Worm (Caenorhabditis elegans): Measurements from ENCODE around the gene Y69A2AR.31.

The Y69A2AR.31 gene

DNA sequence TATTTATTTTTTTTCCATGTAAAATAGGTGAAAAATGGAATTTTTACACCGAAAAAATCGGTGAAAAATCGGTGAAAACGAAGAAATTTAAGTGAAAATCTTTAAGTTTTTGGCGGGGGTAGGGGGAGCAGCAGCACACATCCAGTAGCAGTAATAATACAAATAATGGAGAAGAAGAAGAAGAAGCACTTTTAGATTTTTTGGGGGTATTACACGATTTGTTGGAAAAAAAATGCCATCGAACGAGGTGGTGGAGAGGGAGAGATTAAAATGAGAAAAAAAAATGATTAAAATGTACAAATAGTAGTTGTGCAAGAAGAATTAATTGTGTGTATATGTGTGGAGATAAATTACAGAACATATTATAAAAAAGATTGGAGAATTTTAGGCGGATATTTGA is 14.3 kb upstream of the Y69A2AR.31 start:
- TF ChIP-seq ztf-7 (tag; optimal IDR thresholded peaks at IDR 0.05), result no peak
- TF ChIP-seq nhr-237 (tag; optimal IDR thresholded peaks at IDR 0.05), result no peak
- TF ChIP-seq Y105C5A.15 (GFP tag; IDR thresholded peaks at IDR 0.05), result no peak
- no peak for TF ChIP-seq hlh-11 (tag; optimal IDR thresholded peaks at IDR 0.05)
- no peak for TF ChIP-seq D1046.2 (GFP tag; IDR thresholded peaks at IDR 0.05)
- TF ChIP-seq F26F4.8 (GFP tag; conservative IDR thresholded peaks at IDR 0.05), result no peak
- TF ChIP-seq ces-1 (GFP tag; optimal IDR thresholded peaks at IDR 0.05), result no peak
- TF ChIP-seq nhr-102 (tag; optimal IDR thresholded peaks at IDR 0.05), result no peak
- no peak for TF ChIP-seq zfp-2 (tag; optimal IDR thresholded peaks at IDR 0.05)
- no peak for TF ChIP-seq nhr-11 (tag; optimal IDR thresholded peaks at IDR 0.05)
- no peak for TF ChIP-seq gei-8 (GFP tag; optimal IDR thresholded peaks at IDR 0.05)
- TF ChIP-seq zfp-3 (GFP tag; conservative IDR thresholded peaks at IDR 0.05), result no peak
- TF ChIP-seq cey-2 (tag; optimal IDR thresholded peaks at IDR 0.05; ENCODE audit: borderline replicate concordance, insufficient read depth), result no peak
- TF ChIP-seq pqm-1 (tag; optimal IDR thresholded peaks at IDR 0.05), result no peak
- TF ChIP-seq ceh-32 (tag; optimal IDR thresholded peaks at IDR 0.05; ENCODE audit: poor library complexity), result no peak
- no peak for TF ChIP-seq nhr-76 (tag; optimal IDR thresholded peaks at IDR 0.05)
- TF ChIP-seq unc-62 (GFP tag; optimal IDR thresholded peaks at IDR 0.05 in 1 of 2), result no peak
- TF ChIP-seq unc-62 (tag; optimal IDR thresholded peaks at IDR 0.05), result no peak

ce11 chrIV:2677687-2678086 is 13.9 kb upstream of the Y69A2AR.31 start:
- TF ChIP-seq ama-1 (optimal IDR thresholded peaks at IDR 0.05) (no peak), tag-97 (GFP tag; IDR thresholded peaks at IDR 0.05) (no peak), mxl-2 (GFP tag; conservative IDR thresholded peaks at IDR 0.05) (no peak), ceh-20 (GFP tag; IDR thresholded peaks at IDR 0.05) (no peak), daf-16 (GFP tag; optimal IDR thresholded peaks at IDR 0.05) (no peak), daf-16 (tag; optimal IDR thresholded peaks at IDR 0.05) (no peak), ctbp-1 (GFP tag; IDR thresholded peaks at IDR 0.05) (no peak), dpl-1 (GFP tag; optimal IDR thresholded peaks at IDR 0.05) (peak; percentile 45), ZK546.5 (tag; optimal IDR thresholded peaks at IDR 0.05) (no peak), Y105C5A.15 (GFP tag; IDR thresholded peaks at IDR 0.05) (no peak), T20F7.1 (GFP tag; optimal IDR thresholded peaks at IDR 0.05) (peak; percentile 57), lin-38 (GFP tag; IDR thresholded peaks at IDR 0.05) (0 out of 2 replicates have a peak, but pooled peaks have one; percentile 3), F49E8.2 (tag; optimal IDR thresholded peaks at IDR 0.05; ENCODE audit: borderline replicate concordance) (no peak), Y48G9A.11 (GFP tag; IDR thresholded peaks at IDR 0.05) (peak; percentile 94), unc-130 (GFP tag; optimal IDR thresholded peaks at IDR 0.05) (no peak), F26F4.8 (GFP tag; conservative IDR thresholded peaks at IDR 0.05) (no peak), zfp-3 (GFP tag; conservative IDR thresholded peaks at IDR 0.05) (no peak), saeg-2 (GFP tag; IDR thresholded peaks at IDR 0.05) (no peak)

DNA sequence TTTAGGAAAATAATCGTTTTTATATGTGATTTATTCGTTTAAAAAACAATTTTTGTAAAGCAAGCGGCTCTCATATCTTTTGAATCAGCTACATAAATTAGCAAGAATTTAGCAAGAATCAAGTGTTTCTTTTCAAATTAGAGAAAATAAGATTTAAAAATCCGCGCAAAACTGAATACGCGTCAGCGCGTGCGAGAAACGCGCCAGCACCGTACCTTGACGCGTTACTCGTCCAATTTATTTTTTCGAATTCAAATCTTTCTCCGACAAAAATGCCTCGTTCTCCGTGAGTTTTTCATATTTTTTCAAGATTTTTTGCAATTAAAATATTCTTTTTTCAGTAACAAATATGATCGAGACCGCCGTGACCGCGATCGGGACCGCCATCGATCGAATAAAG is 12.5 kb upstream of the Y69A2AR.31 start, which contains the start of gene Y94H6A.3:
Gene Y94H6A.3 (plus strand): TSS at position 232 of the 400 bp plus-strand sequence.
- TF ChIP-seq mep-1 (tag; optimal IDR thresholded peaks at IDR 0.05) (peak; percentile 74), daf-8 (GFP tag; IDR thresholded peaks at IDR 0.05) (no peak), daf-16 (GFP tag; optimal IDR thresholded peaks at IDR 0.05) (peak in 1 of 2 experiments; percentile 32), daf-16 (tag; optimal IDR thresholded peaks at IDR 0.05) (peak; percentile 34), nhr-77 (tag; optimal IDR thresholded peaks at IDR 0.05) (peak; percentile 78), Y5F2A.4 (GFP tag; optimal IDR thresholded peaks at IDR 0.05) (no peak), rbr-2 (tag; optimal IDR thresholded peaks at IDR 0.05) (peak; percentile 79), aha-1 (tag) (peak; percentile 92), dve-1 (tag; optimal IDR thresholded peaks at IDR 0.05; ENCODE audit: insufficient read depth) (peak; percentile 84), zfp-2 (tag; optimal IDR thresholded peaks at IDR 0.05) (no peak), nhr-42 (GFP tag; IDR thresholded peaks at IDR 0.05) (peak; percentile 74; the same call in 1 of the 2 replicates), T20F7.1 (GFP tag; optimal IDR thresholded peaks at IDR 0.05) (peak; percentile 84), fkh-10 (GFP tag; optimal IDR thresholded peaks at IDR 0.05) (peak; percentile 54), T26A8.4 (GFP tag; IDR thresholded peaks at IDR 0.05) (peak; percentile 86), pha-4 (GFP tag; IDR thresholded peaks at IDR 0.05) (0 out of 2 replicates have a peak, but pooled peaks have one; percentile 32), pha-4 (tag; optimal IDR thresholded peaks at IDR 0.05) (no peak), ama-1 (optimal IDR thresholded peaks at IDR 0.05) (peak; percentile 66), F37D6.2 (tag; optimal IDR thresholded peaks at IDR 0.05) (peak; percentile 72), nhr-25 (tag; optimal IDR thresholded peaks at IDR 0.05; ENCODE audit: borderline replicate concordance, insufficient read depth) (no peak), hmg-1.1 (GFP tag; IDR thresholded peaks at IDR 0.05) (peak; percentile 81), zip-2 (tag; optimal IDR thresholded peaks at IDR 0.05) (peak; percentile 46), nhr-28 (tag; optimal IDR thresholded peaks at IDR 0.05) (peak; percentile 54)

All from whole organism, L4 larva.